Fruit fly (Drosophila melanogaster): ENCODE measurements around the gene Ddrgk1.

Ddrgk1 gene

dm6 chr3R:21195210-21195967 is 19.5 kb upstream of the Ddrgk1 start (continued):
- no peak for TF ChIP-seq Spps (tag; optimal IDR thresholded peaks at IDR 0.05)
- TF ChIP-seq CG30020 (tag; optimal IDR thresholded peaks at IDR 0.05): no peak
- peak; percentile 53 for TF ChIP-seq gem (tag; optimal IDR thresholded peaks at IDR 0.05)
- TF ChIP-seq CG8478 (optimal IDR thresholded peaks at IDR 0.05): no peak
- no peak for TF ChIP-seq CG10959 (GFP tag; IDR thresholded peaks at IDR 0.05)
- peak; percentile 9 for TF ChIP-seq unpg (GFP tag; optimal IDR thresholded peaks at IDR 0.05)
- no peak for TF ChIP-seq eyg (GFP tag; optimal IDR thresholded peaks at IDR 0.05)
- no peak for TF ChIP-seq Hr78 (GFP tag; optimal IDR thresholded peaks at IDR 0.05)
- TF ChIP-seq D19A (tag; optimal IDR thresholded peaks at IDR 0.05): no peak
- no peak for TF ChIP-seq HLH4C (GFP tag; IDR thresholded peaks at IDR 0.05; ENCODE audit: partially characterized antibody)
- TF ChIP-seq mirr (GFP tag; optimal IDR thresholded peaks at IDR 0.05): no peak
- TF ChIP-seq corto (GFP tag; optimal IDR thresholded peaks at IDR 0.05): no peak
- TF ChIP-seq CG10431 (GFP tag; optimal IDR thresholded peaks at IDR 0.05): no peak
- TF ChIP-seq CG2889 (GFP tag; IDR thresholded peaks at IDR 0.05): no peak
- no peak for TF ChIP-seq CG6272 (GFP tag; IDR thresholded peaks at IDR 0.05)
- no peak for TF ChIP-seq sr (GFP tag; IDR thresholded peaks at IDR 0.05)
- no peak for TF ChIP-seq schlank (tag; optimal IDR thresholded peaks at IDR 0.05)
- no peak for TF ChIP-seq CG8089 (GFP tag; optimal IDR thresholded peaks at IDR 0.05)
- TF ChIP-seq CG12219 (GFP tag; optimal IDR thresholded peaks at IDR 0.05): no peak
- no peak for TF ChIP-seq CG5245 (GFP tag; optimal IDR thresholded peaks at IDR 0.05)
- TF ChIP-seq bsh (GFP tag; optimal IDR thresholded peaks at IDR 0.05): peak in 1 of 2 experiments; percentile 40
- no peak for TF ChIP-seq Lpt (GFP tag; optimal IDR thresholded peaks at IDR 0.05)
- no peak for TF ChIP-seq CG6854 (GFP tag; optimal IDR thresholded peaks at IDR 0.05)
- peak; percentile 6 for TF ChIP-seq ATbp (GFP tag; optimal IDR thresholded peaks at IDR 0.05)
- TF ChIP-seq tgo (GFP tag; IDR thresholded peaks at IDR 0.05): 0 out of 3 replicates have a peak, but pooled peaks have one; percentile 21
- peak in 1 of 2 experiments; percentile 21 for TF ChIP-seq chif (GFP tag; optimal IDR thresholded peaks at IDR 0.05)
- no peak for TF ChIP-seq CG17612 (GFP tag; IDR thresholded peaks at IDR 0.05)
- TF ChIP-seq CG7963 (GFP tag; IDR thresholded peaks at IDR 0.05; ENCODE audit: partially characterized antibody): no peak
- TF ChIP-seq Bgb (GFP tag; IDR thresholded peaks at IDR 0.05; ENCODE audit: partially characterized antibody): no peak
- TF ChIP-seq CG4707 (GFP tag; optimal IDR thresholded peaks at IDR 0.05): no peak
- no peak for TF ChIP-seq run (tag; optimal IDR thresholded peaks at IDR 0.05)
- no peak for TF ChIP-seq CG2875 (GFP tag; optimal IDR thresholded peaks at IDR 0.05)
- peak; percentile 38 for TF ChIP-seq row (GFP tag; IDR thresholded peaks at IDR 0.05)
- TF ChIP-seq CG8388 (GFP tag; optimal IDR thresholded peaks at IDR 0.05): peak; percentile 1
- TF ChIP-seq tx (GFP tag; optimal IDR thresholded peaks at IDR 0.05): no peak
- TF ChIP-seq jing (GFP tag; optimal IDR thresholded peaks at IDR 0.05): no peak
- peak; percentile 26 for TF ChIP-seq az2 (GFP tag; optimal IDR thresholded peaks at IDR 0.05)
- TF ChIP-seq CG1602 (GFP tag; optimal IDR thresholded peaks at IDR 0.05): no peak
- no peak for TF ChIP-seq cad (GFP tag; optimal IDR thresholded peaks at IDR 0.05)
- TF ChIP-seq vvl (GFP tag; IDR thresholded peaks at IDR 0.05): 0 out of 2 replicates have a peak, but pooled peaks have one; percentile 36
- TF ChIP-seq CG12659 (GFP tag; optimal IDR thresholded peaks at IDR 0.05): peak; percentile 0
- no peak for TF ChIP-seq dimm (GFP tag; IDR thresholded peaks at IDR 0.05)
- no peak for TF ChIP-seq Fer3 (tag; optimal IDR thresholded peaks at IDR 0.05)
- no peak for TF ChIP-seq lab (GFP tag; optimal IDR thresholded peaks at IDR 0.05)
